Fruit fly (Drosophila melanogaster) whole organism, pupa: ENCODE data around the gene CG11885.

ENCODE experiments used
- CG10348 ChIP-seq: fragments of 200-800 bp; sonication (Bioruptor generic); IDR thresholded peaks from 2 replicates; pipeline ENCODE4 v1.3.6; 2022; ENCODE audit warnings: missing biosample characterization, missing genetic modification characterization
- CG12605 ChIP-seq: fragments of 200-800 bp; sonication (Bioruptor generic); IDR thresholded peaks from 2 replicates; pipeline ENCODE4 v1.3.6; 2022; ENCODE audit warnings: missing biosample characterization, missing genetic modification characterization
- CG13204 ChIP-seq: fragments of 200-800 bp; sonication (Bioruptor generic); optimal IDR thresholded peaks from 2 replicates; lab custom pipeline; 2018; ENCODE audit warnings: missing biosample characterization, mild to moderate bottlenecking, missing genetic modification characterization, moderate library complexity
- CG14655 ChIP-seq: fragments of 200-800 bp; sonication (Bioruptor generic); optimal IDR thresholded peaks from 3 replicates; lab custom pipeline; 2017; ENCODE audit warnings: mild to moderate bottlenecking, missing biosample characterization, missing genetic modification reagents, missing genetic modification characterization
- CG15710 ChIP-seq: fragments of 200-800 bp; sonication (Bioruptor generic); optimal IDR thresholded peaks from 2 replicates; lab custom pipeline; 2018; ENCODE audit warnings: missing biosample characterization, mild to moderate bottlenecking, missing genetic modification characterization, moderate library complexity
- CG17806 ChIP-seq: fragments of 200-800 bp; sonication (Bioruptor generic); optimal IDR thresholded peaks from 2 replicates; lab custom pipeline; 2018; ENCODE audit warnings: missing biosample characterization, mild to moderate bottlenecking, missing genetic modification characterization, moderate library complexity
- CG32121 ChIP-seq: fragments of 200-800 bp; sonication (Bioruptor generic); IDR thresholded peaks from 2 replicates; pipeline ENCODE4 v1.3.6; 2022; ENCODE audit warnings: missing biosample characterization, missing genetic modification characterization
- CG34367 ChIP-seq: fragments of 200-800 bp; sonication (Bioruptor generic); optimal IDR thresholded peaks from 2 replicates; lab custom pipeline; 2018; ENCODE audit warnings: missing biosample characterization, mild to moderate bottlenecking, missing genetic modification characterization
- CG4496 ChIP-seq: fragments of 200-800 bp; sonication (Bioruptor generic); IDR thresholded peaks from 3 replicates; pipeline ENCODE4 v1.3.6; 2022; ENCODE audit warnings: missing biosample characterization, missing genetic modification characterization
- CG8159 ChIP-seq: fragments of 200-800 bp; sonication (Bioruptor generic); optimal IDR thresholded peaks from 3 replicates; lab custom pipeline; 2018; ENCODE audit warnings: missing biosample characterization, mild to moderate bottlenecking, missing genetic modification characterization, moderate library complexity
- CG8301 ChIP-seq: fragments of 200-800 bp; sonication (Bioruptor generic); optimal IDR thresholded peaks from 2 replicates; lab custom pipeline; 2018; ENCODE audit warnings: missing biosample characterization, mild to moderate bottlenecking, missing genetic modification characterization
- CG9948 ChIP-seq: fragments of 200-800 bp; sonication (Bioruptor generic); optimal IDR thresholded peaks from 2 replicates; lab custom pipeline; 2018; ENCODE audit warnings: missing biosample characterization, mild to moderate bottlenecking, missing genetic modification characterization, moderate library complexity
- D1 ChIP-seq: fragments of 200-800 bp; sonication (Bioruptor generic); optimal IDR thresholded peaks from 2 replicates; lab custom pipeline; 2018; ENCODE audit warnings: missing biosample characterization, mild to moderate bottlenecking, missing genetic modification characterization, moderate library complexity
- EcR ChIP-seq: fragments of 200-800 bp; sonication (Bioruptor generic); optimal IDR thresholded peaks from 3 replicates; lab custom pipeline; 2019; ENCODE audit warnings: missing biosample characterization, missing genetic modification characterization, mild to moderate bottlenecking, moderate library complexity, missing genetic modification reagents
- Ets98B ChIP-seq: fragments of 200-800 bp; sonication (Bioruptor generic); IDR thresholded peaks from 2 replicates; pipeline ENCODE4 v1.3.6; 2022; ENCODE audit warnings: missing biosample characterization, missing genetic modification characterization
- Pif1A ChIP-seq: fragments of 200-800 bp; sonication (Bioruptor generic); optimal IDR thresholded peaks from 3 replicates; lab custom pipeline; 2016; ENCODE audit warnings: missing biosample characterization, missing genetic modification characterization
- Pif1B ChIP-seq: fragments of 200-800 bp; sonication (Bioruptor generic); optimal IDR thresholded peaks from 3 replicates; lab custom pipeline; 2016; ENCODE audit warnings: missing biosample characterization, missing genetic modification characterization
- Snoo ChIP-seq: fragments of 200-800 bp; sonication (Bioruptor generic); optimal IDR thresholded peaks from 3 replicates; lab custom pipeline; 2017; ENCODE audit warnings: missing biosample characterization, mild to moderate bottlenecking, missing genetic modification characterization, inconsistent platforms
- fd96Ca ChIP-seq: fragments of 200-800 bp; sonication (Bioruptor generic); IDR thresholded peaks from 3 replicates; pipeline ENCODE4 v1.3.6; 2022; ENCODE audit warnings: missing biosample characterization, missing genetic modification characterization
- gl ChIP-seq: fragments of 200-800 bp; sonication (Bioruptor generic); optimal IDR thresholded peaks from 2 replicates; lab custom pipeline; 2018; ENCODE audit warnings: missing biosample characterization, mild to moderate bottlenecking, missing genetic modification characterization
- rn ChIP-seq: fragments of 200-800 bp; sonication (Bioruptor generic); IDR thresholded peaks from 2 replicates; pipeline ENCODE4 v1.3.6; 2022; ENCODE audit warnings: missing biosample characterization, missing genetic modification characterization

CG11885 gene

dm6 chr2L:429680-430484, 8.6 kb upstream of the CG11885 start:
- peak; percentile 34 for TF ChIP-seq Ets98B (GFP tag; lab: Robert Waterston, UW)
- TF ChIP-seq EcR (GFP tag; lab: Kevin White, UChicago), result peak; percentile 41
- TF ChIP-seq CG34367 (tag; lab: Kevin White, UChicago), result peak; percentile 70
- TF ChIP-seq D1, result peak; percentile 82
- peak; percentile 81 for TF ChIP-seq CG15710 (tag; lab: Kevin White, UChicago)
- peak; percentile 88 for TF ChIP-seq CG14655 (GFP tag; lab: Kevin White, UChicago)
- peak; percentile 43 for TF ChIP-seq CG13204 (GFP tag; lab: Kevin White, UChicago)
- peak; percentile 62; the same call in 1 of the 2 replicates for TF ChIP-seq CG12605
- peak; percentile 81 for TF ChIP-seq CG17806
- TF ChIP-seq rn (GFP tag; lab: Robert Waterston, UW), result no peak; the same call in 1 of the 2 replicates
- TF ChIP-seq gl, result peak; percentile 61
- TF ChIP-seq Pif1A (GFP tag; lab: Kevin White, UChicago), result peak; percentile 87
- peak; percentile 67 for TF ChIP-seq CG8301 (tag; lab: Kevin White, UChicago)
- peak; percentile 82 for TF ChIP-seq CG8159 (tag; lab: Kevin White, UChicago)
- peak; percentile 77 for TF ChIP-seq fd96Ca (GFP tag; lab: Robert Waterston, UW)
- peak; percentile 89 for TF ChIP-seq Snoo (tag; lab: Kevin White, UChicago)
- TF ChIP-seq Pif1B (GFP tag; lab: Kevin White, UChicago), result peak; percentile 82
- peak; percentile 83 for TF ChIP-seq CG9948 (tag; lab: Kevin White, UChicago)
- peak; percentile 60 for TF ChIP-seq CG4496 (GFP tag; lab: Robert Waterston, UW)
- no peak for TF ChIP-seq CG32121 (GFP tag; lab: Robert Waterston, UW)
- no peak; the same call in 1 of the 2 replicates for TF ChIP-seq CG10348

- TF ChIP-seq CG32121 (GFP tag; lab: Robert Waterston, UW) (no peak), Ets98B (GFP tag; lab: Robert Waterston, UW) (no peak), gl (no peak), CG15710 (tag; lab: Kevin White, UChicago) (no peak), EcR (GFP tag; lab: Kevin White, UChicago) (no peak), CG14655 (GFP tag; lab: Kevin White, UChicago) (no peak), rn (GFP tag; lab: Robert Waterston, UW) (no peak), Pif1A (GFP tag; lab: Kevin White, UChicago) (no peak), CG8159 (tag; lab: Kevin White, UChicago) (no peak), CG9948 (tag; lab: Kevin White, UChicago) (no peak), Pif1B (GFP tag; lab: Kevin White, UChicago) (no peak), CG13204 (GFP tag; lab: Kevin White, UChicago) (no peak), CG17806 (no peak), fd96Ca (GFP tag; lab: Robert Waterston, UW) (no peak), CG4496 (GFP tag; lab: Robert Waterston, UW) (no peak), CG10348 (no peak), CG8301 (tag; lab: Kevin White, UChicago) (no peak)
- TF ChIP-seq, all 21 proteins: peak for 0
Observed at dm6 chr2L:428380-428989, 7.2 kb upstream of the CG11885 start.

dm6 chr2L:427338-428234, 6.3 kb upstream of the CG11885 start:
- TF ChIP-seq CG9948 (tag; lab: Kevin White, UChicago) (peak; percentile 87), CG13204 (GFP tag; lab: Kevin White, UChicago) (peak; percentile 88), CG14655 (GFP tag; lab: Kevin White, UChicago) (peak; percentile 93), CG32121 (GFP tag; lab: Robert Waterston, UW) (peak; percentile 93), CG10348 (peak; percentile 69; the same call in 1 of the 2 replicates), Snoo (tag; lab: Kevin White, UChicago) (peak; percentile 89), Pif1B (GFP tag; lab: Kevin White, UChicago) (peak; percentile 94), EcR (GFP tag; lab: Kevin White, UChicago) (peak; percentile 79), gl (peak; percentile 90), CG8159 (tag; lab: Kevin White, UChicago) (peak; percentile 90), CG4496 (GFP tag; lab: Robert Waterston, UW) (peak; percentile 96), Pif1A (GFP tag; lab: Kevin White, UChicago) (peak; percentile 91), fd96Ca (GFP tag; lab: Robert Waterston, UW) (peak; percentile 98), CG17806 (peak; percentile 90), CG15710 (tag; lab: Kevin White, UChicago) (peak; percentile 93), CG12605 (peak; percentile 91), CG8301 (tag; lab: Kevin White, UChicago) (peak; percentile 93), rn (GFP tag; lab: Robert Waterston, UW) (peak; percentile 91), D1 (peak; percentile 77), CG34367 (tag; lab: Kevin White, UChicago) (peak; percentile 81), Ets98B (GFP tag; lab: Robert Waterston, UW) (peak; percentile 96)

- no peak for TF ChIP-seq CG8159 (tag; lab: Kevin White, UChicago)
- TF ChIP-seq fd96Ca (GFP tag; lab: Robert Waterston, UW), result no peak
Observed at dm6 chr2L:426449-426848, 5.2 kb upstream of the CG11885 start.
